Worm (Caenorhabditis elegans) whole organism, mixed stage, embryonic: ENCODE results near the gene ced-2.

Experiments
- blmp-1 ChIP-seq: fragments of 150-350 bp; optimal IDR thresholded peaks from 2 replicates; lab custom pipeline; 2014; ENCODE audit warnings: missing biosample characterization, missing genetic modification characterization
- ceh-83 ChIP-seq: fragments of 200-800 bp; sonication (Bioruptor generic); optimal IDR thresholded peaks from 2 replicates; lab custom pipeline; 2018; ENCODE audit warnings: mild to moderate bottlenecking, missing genetic modification characterization, missing compliant biosample characterization
- ces-1 ChIP-seq: fragments of 150-350 bp; optimal IDR thresholded peaks from 2 replicates; lab custom pipeline; 2014; ENCODE audit warnings: missing biosample characterization, missing genetic modification reagents, missing genetic modification characterization
- ham-2 ChIP-seq: fragments of 200-800 bp; sonication (Bioruptor generic); optimal IDR thresholded peaks from 2 replicates; lab custom pipeline; 2018; ENCODE audit warnings: mild to moderate bottlenecking, missing genetic modification characterization, missing compliant biosample characterization
- lsy-2 ChIP-seq: fragments of 150-350 bp; optimal IDR thresholded peaks from 2 replicates; lab custom pipeline; 2014; ENCODE audit warnings: missing biosample characterization, missing genetic modification characterization
- mls-2 ChIP-seq: sonication (generic microtip); optimal IDR thresholded peaks from 2 replicates; lab custom pipeline; 2016; ENCODE audit warnings: mild to moderate bottlenecking, missing genetic modification characterization, moderate library complexity, missing compliant biosample characterization
- nhr-12 ChIP-seq: fragments of 150-350 bp; optimal IDR thresholded peaks from 2 replicates; lab custom pipeline; 2014; ENCODE audit warnings: missing biosample characterization, missing genetic modification characterization
- nhr-237 ChIP-seq: fragments of 150-350 bp; optimal IDR thresholded peaks from 2 replicates; lab custom pipeline; 2014; ENCODE audit warnings: missing biosample characterization, missing genetic modification characterization
- nhr-28 ChIP-seq: fragments of 150-350 bp; optimal IDR thresholded peaks from 2 replicates; lab custom pipeline; 2014; ENCODE audit warnings: missing biosample characterization, missing genetic modification characterization
- nhr-76 ChIP-seq: sonication (generic microtip); optimal IDR thresholded peaks from 2 replicates; lab custom pipeline; 2017; ENCODE audit warnings: missing biosample characterization, missing genetic modification characterization
- pha-4 ChIP-seq: fragments of 150-350 bp; optimal IDR thresholded peaks from 2 replicates; lab custom pipeline; 2018; ENCODE audit warnings: missing biosample characterization, missing genetic modification reagents, missing genetic modification characterization
- tbx-8 ChIP-seq: fragments of 200-800 bp; sonication (Bioruptor generic); optimal IDR thresholded peaks from 2 replicates; lab custom pipeline; 2018; ENCODE audit warnings: mild to moderate bottlenecking, missing genetic modification characterization, moderate library complexity, missing compliant biosample characterization
- unc-39 ChIP-seq: fragments of 150-350 bp; optimal IDR thresholded peaks from 2 replicates; lab custom pipeline; 2014; ENCODE audit warnings: missing biosample characterization, missing genetic modification characterization
- unc-62 ChIP-seq: fragments of 150-350 bp; optimal IDR thresholded peaks from 2 replicates; lab custom pipeline; 2014; ENCODE audit warnings: missing biosample characterization, missing genetic modification reagents, missing genetic modification characterization

- no peak for TF ChIP-seq ceh-83
- no peak for TF ChIP-seq lsy-2
- no peak for TF ChIP-seq nhr-237 (tag; lab: Kevin White, UChicago)
- no peak for TF ChIP-seq nhr-12 (tag; lab: Kevin White, UChicago)
- no peak for TF ChIP-seq unc-62
- TF ChIP-seq mls-2 (tag; lab: Kevin White, UChicago): no peak
- no peak for TF ChIP-seq tbx-8 (GFP tag; lab: Kevin White, UChicago)
- TF ChIP-seq blmp-1 (tag; lab: Kevin White, UChicago): no peak
- TF ChIP-seq ces-1 (GFP tag; lab: Kevin White, UChicago): no peak
- no peak for TF ChIP-seq ham-2 (GFP tag; lab: Kevin White, UChicago)
- TF ChIP-seq nhr-76: no peak
- no peak for TF ChIP-seq unc-39 (tag; lab: Kevin White, UChicago)
- no peak for TF ChIP-seq pha-4
- no peak for TF ChIP-seq nhr-28 (tag; lab: Kevin White, UChicago)
Measured at ce11 chrIV:1561884-1562283, 35.2 kb upstream of the ced-2 start, which contains the start of gene hpo-6.
